Fruit fly (Drosophila melanogaster) whole organism, embryonic: Measurements from ENCODE around the gene Rcd5.

Experiments used
- CG10274 ChIP-seq: fragments of 200-800 bp; sonication (Bioruptor generic); optimal IDR thresholded peaks from 3 replicates; lab custom pipeline; 2017; ENCODE audit warnings: missing biosample characterization, mild to moderate bottlenecking, missing genetic modification characterization
- CG10366 ChIP-seq: fragments of 200-800 bp; sonication (Bioruptor generic); IDR thresholded peaks from 2 replicates; pipeline ENCODE4 v1.3.6; 2022; ENCODE audit warnings: missing biosample characterization, missing genetic modification characterization
- CG10654 ChIP-seq: fragments of 200-800 bp; sonication (Bioruptor generic); optimal IDR thresholded peaks from 2 replicates; lab custom pipeline; 2016; ENCODE audit warnings: missing biosample characterization, missing genetic modification characterization
- CG11085 ChIP-seq: fragments of 200-800 bp; sonication (Bioruptor generic); IDR thresholded peaks from 2 replicates; pipeline ENCODE4 v1.3.6; 2022; ENCODE audit warnings: missing biosample characterization, missing genetic modification characterization
- CG11456 ChIP-seq: fragments of 200-800 bp; sonication (Bioruptor generic); IDR thresholded peaks from 3 replicates; pipeline ENCODE4 v1.3.6; 2022; ENCODE audit warnings: missing biosample characterization, missing genetic modification characterization
- CG13287 ChIP-seq: fragments of 200-800 bp; sonication (Bioruptor generic); IDR thresholded peaks from 2 replicates; pipeline ENCODE4 v1.3.6; 2022; ENCODE audit warnings: missing biosample characterization, missing genetic modification characterization; ENCODE audit not compliant: partially characterized antibody
- CG13424 ChIP-seq: fragments of 200-800 bp; sonication (Bioruptor generic); optimal IDR thresholded peaks from 2 replicates; lab custom pipeline; 2019; ENCODE audit warnings: missing biosample characterization, mild to moderate bottlenecking, missing genetic modification characterization, moderate library complexity
- CG15479 ChIP-seq: fragments of 200-800 bp; sonication (Bioruptor generic); optimal IDR thresholded peaks from 3 replicates; lab custom pipeline; 2019; ENCODE audit warnings: missing biosample characterization, mild to moderate bottlenecking, missing genetic modification characterization, moderate library complexity
- CG16815 ChIP-seq: fragments of 200-800 bp; sonication (Bioruptor generic); optimal IDR thresholded peaks from 3 replicates; lab custom pipeline; 2017; ENCODE audit warnings: missing biosample characterization, mild to moderate bottlenecking, missing genetic modification characterization
- CG17385 ChIP-seq: fragments of 200-800 bp; sonication (Bioruptor generic); optimal IDR thresholded peaks from 3 replicates; lab custom pipeline; 2018; ENCODE audit warnings: missing biosample characterization, mild to moderate bottlenecking, missing genetic modification characterization
- CG18619 ChIP-seq: fragments of 200-800 bp; sonication (Bioruptor generic); optimal IDR thresholded peaks from 3 replicates; lab custom pipeline; 2017; ENCODE audit warnings: missing biosample characterization, mild to moderate bottlenecking, missing genetic modification characterization
- CG18764 ChIP-seq: fragments of 200-800 bp; sonication (Bioruptor generic); optimal IDR thresholded peaks from 3 replicates; lab custom pipeline; 2016; ENCODE audit warnings: missing biosample characterization, missing genetic modification characterization
- CG2889 ChIP-seq: fragments of 200-800 bp; sonication (Bioruptor generic); IDR thresholded peaks from 3 replicates; pipeline ENCODE4 v1.3.6; 2022; ENCODE audit warnings: missing biosample characterization, missing genetic modification characterization
- CG3065 ChIP-seq: fragments of 200-800 bp; sonication (Bioruptor generic); optimal IDR thresholded peaks from 2 replicates; lab custom pipeline; 2016; ENCODE audit warnings: missing biosample characterization, missing genetic modification characterization
- CG3838 ChIP-seq: fragments of 200-800 bp; sonication (Bioruptor generic); optimal IDR thresholded peaks from 3 replicates; lab custom pipeline; 2016; ENCODE audit warnings: missing biosample characterization, missing genetic modification characterization
- CG4360 ChIP-seq: fragments of 200-800 bp; sonication (Bioruptor generic); IDR thresholded peaks from 2 replicates; pipeline ENCODE4 v1.3.6; 2022; ENCODE audit warnings: missing biosample characterization, missing genetic modification characterization
- CG7928 ChIP-seq: fragments of 200-800 bp; sonication (Bioruptor generic); optimal IDR thresholded peaks from 2 replicates; lab custom pipeline; 2017; ENCODE audit warnings: missing biosample characterization, mild to moderate bottlenecking, missing genetic modification characterization
- CG7963 ChIP-seq: fragments of 200-800 bp; sonication (Bioruptor generic); IDR thresholded peaks from 3 replicates; pipeline ENCODE4 v1.3.6; 2022; ENCODE audit warnings: missing biosample characterization, missing genetic modification characterization; ENCODE audit not compliant: partially characterized antibody
- CG7987 ChIP-seq: fragments of 200-800 bp; sonication (Bioruptor generic); optimal IDR thresholded peaks from 2 replicates; lab custom pipeline; 2018; ENCODE audit warnings: missing biosample characterization, mild to moderate bottlenecking, missing genetic modification characterization, moderate library complexity
- CG8359 ChIP-seq: fragments of 200-800 bp; sonication (Bioruptor generic); optimal IDR thresholded peaks from 2 replicates; lab custom pipeline; 2017; ENCODE audit warnings: missing biosample characterization, mild to moderate bottlenecking, missing genetic modification characterization, borderline replicate concordance
- CG8924 ChIP-seq: fragments of 200-800 bp; optimal IDR thresholded peaks from 3 replicates; lab custom pipeline; 2019; ENCODE audit warnings: missing biosample characterization, mild to moderate bottlenecking, missing genetic modification characterization, moderate library complexity
- CTCF ChIP-seq: fragments of 200-800 bp; sonication (Bioruptor generic); optimal IDR thresholded peaks from 2 replicates; lab custom pipeline; 2017; ENCODE audit warnings: missing biosample characterization, mild to moderate bottlenecking, missing genetic modification characterization, moderate library complexity
- CoRest ChIP-seq: fragments of 200-800 bp; sonication (Bioruptor generic); optimal IDR thresholded peaks from 3 replicates; lab custom pipeline; 2018; ENCODE audit warnings: missing biosample characterization, mild to moderate bottlenecking, missing genetic modification characterization, moderate library complexity
- D19B ChIP-seq: fragments of 200-800 bp; sonication (Bioruptor generic); optimal IDR thresholded peaks from 2 replicates; lab custom pipeline; 2017; ENCODE audit warnings: missing biosample characterization, mild to moderate bottlenecking, missing genetic modification characterization
- Doc2 ChIP-seq: fragments of 200-800 bp; sonication (Bioruptor generic); IDR thresholded peaks from 2 replicates; pipeline ENCODE4 v1.3.6; 2022; ENCODE audit warnings: missing biosample characterization, missing genetic modification characterization
- GATAe ChIP-seq: fragments of 200-800 bp; sonication (Bioruptor generic); conservative IDR thresholded peaks from 2 replicates; pipeline ENCODE4 v1.3.6; 2022; ENCODE audit warnings: missing biosample characterization, missing genetic modification characterization
- Gsc ChIP-seq: fragments of 200-800 bp; sonication (Bioruptor generic); IDR thresholded peaks from 2 replicates; pipeline ENCODE4 v1.3.6; 2022; ENCODE audit warnings: missing biosample characterization, missing genetic modification characterization
- HLH54F ChIP-seq: fragments of 200-800 bp; sonication (Bioruptor generic); optimal IDR thresholded peaks from 3 replicates; lab custom pipeline; 2016; ENCODE audit warnings: missing biosample characterization, missing genetic modification characterization
- NFAT ChIP-seq: fragments of 200-800 bp; sonication (Bioruptor generic); IDR thresholded peaks from 2 replicates; pipeline ENCODE4 v1.3.6; 2022; ENCODE audit warnings: missing biosample characterization, missing genetic modification characterization
- Nf-YA ChIP-seq: fragments of 200-800 bp; sonication (Bioruptor generic); IDR thresholded peaks from 2 replicates; pipeline ENCODE4 v1.3.6; 2022; ENCODE audit warnings: missing biosample characterization, missing genetic modification characterization
- Sox102F ChIP-seq: fragments of 200-800 bp; sonication (Bioruptor generic); optimal IDR thresholded peaks from 2 replicates; lab custom pipeline; 2018; ENCODE audit warnings: missing biosample characterization, mild to moderate bottlenecking, missing genetic modification characterization, moderate library complexity
- ap ChIP-seq: fragments of 200-800 bp; sonication (Bioruptor generic); IDR thresholded peaks from 2 replicates; pipeline ENCODE4 v1.3.6; 2022; ENCODE audit warnings: missing biosample characterization, missing genetic modification characterization
- bab2 ChIP-seq: fragments of 200-800 bp; sonication (Bioruptor generic); optimal IDR thresholded peaks from 2 replicates; lab custom pipeline; 2016; ENCODE audit warnings: missing biosample characterization, missing genetic modification characterization
- cato ChIP-seq: fragments of 200-800 bp; sonication (Bioruptor generic); optimal IDR thresholded peaks from 2 replicates; lab custom pipeline; 2016; ENCODE audit warnings: missing biosample characterization, missing genetic modification characterization, borderline replicate concordance
- emc ChIP-seq: fragments of 200-800 bp; sonication (Bioruptor generic); optimal IDR thresholded peaks from 2 replicates; lab custom pipeline; 2016; ENCODE audit warnings: missing biosample characterization, missing genetic modification characterization
- fd3F ChIP-seq: fragments of 200-800 bp; sonication (Bioruptor generic); optimal IDR thresholded peaks from 2 replicates; lab custom pipeline; 2018; ENCODE audit warnings: missing biosample characterization, mild to moderate bottlenecking, missing genetic modification characterization, moderate library complexity
- hth ChIP-seq: fragments of >200 bp; optimal IDR thresholded peaks from 2 replicates; lab custom pipeline; 2017; ENCODE audit warnings: inconsistent platforms
- kay ChIP-seq: fragments of 200-800 bp; sonication (Bioruptor generic); optimal IDR thresholded peaks from 2 replicates; lab custom pipeline; 2016; ENCODE audit warnings: missing biosample characterization, missing genetic modification characterization
- knrl ChIP-seq: fragments of 200-800 bp; sonication (Bioruptor generic); IDR thresholded peaks from 3 replicates; pipeline ENCODE4 v1.3.6; 2022; ENCODE audit warnings: missing biosample characterization, missing genetic modification characterization; ENCODE audit not compliant: partially characterized antibody
- lab ChIP-seq: fragments of 200-800 bp; sonication (Bioruptor generic); optimal IDR thresholded peaks from 3 replicates; lab custom pipeline; 2017; ENCODE audit warnings: missing biosample characterization, missing genetic modification characterization, mild to moderate bottlenecking, moderate library complexity, missing genetic modification reagents
- lola ChIP-seq, 3 experiments: fragments of >200 bp in 2 of 3; fragments of 200-800 bp in 1 of 3; sonication (Bioruptor generic) in 1 of 3; optimal IDR thresholded peaks; 2 replicates each; lab custom pipeline; 2017 to 2019; ENCODE audit warnings: missing biosample characterization in 3 of 3, missing genetic modification characterization in 3 of 3, mild to moderate bottlenecking in 1 of 3, moderate library complexity in 1 of 3
- mam ChIP-seq: fragments of 200-800 bp; sonication (Bioruptor generic); optimal IDR thresholded peaks from 3 replicates; lab custom pipeline; 2016; ENCODE audit warnings: missing biosample characterization, missing genetic modification characterization
- mirr ChIP-seq: fragments of 200-800 bp; sonication (Bioruptor generic); optimal IDR thresholded peaks from 3 replicates; lab custom pipeline; 2018; ENCODE audit warnings: missing biosample characterization, mild to moderate bottlenecking, missing genetic modification characterization
- nmo ChIP-seq: fragments of 200-800 bp; sonication (Bioruptor generic); optimal IDR thresholded peaks from 2 replicates; lab custom pipeline; 2018; ENCODE audit warnings: missing biosample characterization, mild to moderate bottlenecking, missing genetic modification characterization, moderate library complexity
- phol ChIP-seq: fragments of 200-800 bp; sonication (Bioruptor generic); optimal IDR thresholded peaks from 3 replicates; lab custom pipeline; 2018; ENCODE audit warnings: missing biosample characterization, mild to moderate bottlenecking, missing genetic modification characterization, moderate library complexity
- pnt ChIP-seq: fragments of 200-800 bp; sonication (Bioruptor generic); optimal IDR thresholded peaks from 3 replicates; lab custom pipeline; 2016; ENCODE audit warnings: missing biosample characterization, missing genetic modification characterization
- tgo ChIP-seq: fragments of 200-800 bp; sonication (Bioruptor generic); IDR thresholded peaks from 3 replicates; pipeline ENCODE4 v1.3.6; 2022; ENCODE audit warnings: missing biosample characterization, missing genetic modification characterization
- trh ChIP-seq: fragments of 200-800 bp; sonication (Bioruptor generic); optimal IDR thresholded peaks from 2 replicates; lab custom pipeline; 2016; ENCODE audit warnings: missing biosample characterization, missing genetic modification characterization
- ttk ChIP-seq: fragments of 200-800 bp; sonication (Bioruptor generic); IDR thresholded peaks from 2 replicates; pipeline ENCODE4 v2.1.2; 2022; ENCODE audit warnings: missing biosample characterization, missing genetic modification characterization
- wdn ChIP-seq: fragments of 200-800 bp; sonication (Bioruptor generic); IDR thresholded peaks from 2 replicates; pipeline ENCODE4 v1.3.6; 2022; ENCODE audit warnings: missing biosample characterization, missing genetic modification characterization

Gene Rcd5

dm6 chr3L:4040247-4040925, at the start of gene Rcd5, which contains the start of gene CG11593 (continued):
- TF ChIP-seq cato = peak; percentile 33
- TF ChIP-seq Nf-YA (GFP tag; lab: Robert Waterston, UW) = peak; percentile 41; the same call in 1 of the 2 replicates
- TF ChIP-seq phol = peak; percentile 87
- TF ChIP-seq Gsc (GFP tag; lab: Robert Waterston, UW) = peak; percentile 50
- TF ChIP-seq Doc2 (GFP tag; lab: Robert Waterston, UW) = 0 out of 2 replicates have a peak, but pooled peaks have one; percentile 33
- TF ChIP-seq HLH54F (GFP tag; lab: Kevin White, UChicago) = peak; percentile 20
- peak; percentile 81 for TF ChIP-seq CG2889 (GFP tag; lab: Robert Waterston, UW)
- TF ChIP-seq bab2 (GFP tag; lab: Kevin White, UChicago) = peak; percentile 42
- TF ChIP-seq trh (GFP tag; lab: Kevin White, UChicago) = peak; percentile 29
- no peak for TF ChIP-seq CG8359
- peak; percentile 46 for TF ChIP-seq mam (GFP tag; lab: Kevin White, UChicago)
- TF ChIP-seq CG8924 (tag; lab: Kevin White, UChicago) = peak; percentile 61
- no peak for TF ChIP-seq emc
- TF ChIP-seq mirr (GFP tag; lab: Kevin White, UChicago) = no peak
- TF ChIP-seq CG4360 (GFP tag; lab: Robert Waterston, UW) = peak; percentile 100
- TF ChIP-seq CG7928 (GFP tag; lab: Kevin White, UChicago) = peak; percentile 31
- peak; percentile 81 for TF ChIP-seq wdn (GFP tag; lab: Robert Waterston, UW)
- peak; percentile 65 for TF ChIP-seq CG10654 (GFP tag; lab: Kevin White, UChicago)
- TF ChIP-seq CG18619 (GFP tag; lab: Kevin White, UChicago) = peak; percentile 64
- TF ChIP-seq CG3838 (GFP tag; lab: Kevin White, UChicago) = no peak
- peak; percentile 70 for TF ChIP-seq GATAe
- TF ChIP-seq CG17385 (GFP tag; lab: Kevin White, UChicago) = peak; percentile 48
- TF ChIP-seq knrl (GFP tag; lab: Robert Waterston, UW) = peak; percentile 53; the same call in 2 of the 3 replicates
- peak; percentile 75 for TF ChIP-seq kay (GFP tag; lab: Kevin White, UChicago)
- peak; percentile 57 for TF ChIP-seq CG18764 (GFP tag; lab: Kevin White, UChicago)
- no peak for TF ChIP-seq lola (GFP tag; optimal IDR thresholded peaks at IDR 0.05; lab: Kevin White, UChicago)
- TF ChIP-seq CG15479 (GFP tag; lab: Kevin White, UChicago) = peak; percentile 25
- peak; percentile 50 for TF ChIP-seq CTCF (GFP tag; lab: Kevin White, UChicago)
- TF ChIP-seq CG13287 (GFP tag; lab: Robert Waterston, UW) = peak; percentile 38
- TF ChIP-seq CG16815 = peak; percentile 48
- TF ChIP-seq fd3F (GFP tag; lab: Kevin White, UChicago) = peak; percentile 63
- peak; percentile 80 for TF ChIP-seq ttk (GFP tag; lab: Robert Waterston, UW)
- TF ChIP-seq CoRest = peak; percentile 83
- TF ChIP-seq CG11456 (GFP tag; lab: Robert Waterston, UW) = peak; percentile 86
- TF ChIP-seq CG11085 (GFP tag; lab: Robert Waterston, UW) = peak; percentile 22; the same call in 1 of the 2 replicates
- TF ChIP-seq CG13424 (tag; lab: Kevin White, UChicago) = peak; percentile 69
- TF ChIP-seq tgo (GFP tag; lab: Robert Waterston, UW) = peak; percentile 84
- TF ChIP-seq lab = peak; percentile 77
- peak; percentile 89 for TF ChIP-seq nmo
- no peak for TF ChIP-seq CG10274
- TF ChIP-seq CG10366 = peak; percentile 82
- TF ChIP-seq CG7963 (GFP tag; lab: Robert Waterston, UW) = no peak
- TF ChIP-seq Sox102F (GFP tag; lab: Kevin White, UChicago) = peak; percentile 65
- peak; percentile 13 for TF ChIP-seq CG7987 (GFP tag; lab: Kevin White, UChicago)
- peak; percentile 27 for TF ChIP-seq pnt (GFP tag; lab: Kevin White, UChicago)
- peak; percentile 40; the same call in 1 of the 2 replicates for TF ChIP-seq ap (GFP tag; lab: Robert Waterston, UW)
- peak; percentile 81 for TF ChIP-seq NFAT (GFP tag; lab: Robert Waterston, UW)
- TF ChIP-seq D19B (GFP tag; lab: Kevin White, UChicago) = no peak
- TF ChIP-seq hth (lab: Kevin White, UChicago) = no peak
- TF ChIP-seq CG3065 (GFP tag; lab: Kevin White, UChicago) = peak; percentile 80
